Fruit fly (Drosophila melanogaster) whole organism, embryonic: ENCODE data around the gene Caper.

Source experiments
- Atf6 ChIP-seq: fragments of 200-800 bp; sonication (Bioruptor generic); IDR thresholded peaks from 2 replicates; pipeline ENCODE4 v1.3.6; 2022; ENCODE audit warnings: missing biosample characterization, missing genetic modification characterization
- B-H1 ChIP-seq: fragments of 200-800 bp; sonication (Bioruptor generic); IDR thresholded peaks from 3 replicates; pipeline ENCODE4 v1.3.6; 2022; ENCODE audit warnings: missing biosample characterization, missing genetic modification characterization
- CG10366 ChIP-seq: fragments of 200-800 bp; sonication (Bioruptor generic); IDR thresholded peaks from 2 replicates; pipeline ENCODE4 v1.3.6; 2022; ENCODE audit warnings: missing biosample characterization, missing genetic modification characterization
- CG10462 ChIP-seq: fragments of 200-800 bp; sonication (Bioruptor generic); optimal IDR thresholded peaks from 2 replicates; lab custom pipeline; 2016; ENCODE audit warnings: missing biosample characterization, missing genetic modification characterization
- CG11398 ChIP-seq: fragments of 200-800 bp; sonication (Bioruptor generic); optimal IDR thresholded peaks from 2 replicates; lab custom pipeline; 2016; ENCODE audit warnings: missing biosample characterization, missing genetic modification characterization
- CG13296 ChIP-seq: fragments of 200-800 bp; sonication (Bioruptor generic); optimal IDR thresholded peaks from 3 replicates; lab custom pipeline; 2018; ENCODE audit warnings: missing biosample characterization, mild to moderate bottlenecking, missing genetic modification characterization
- CG14860 ChIP-seq: fragments of 200-800 bp; sonication (Bioruptor generic); IDR thresholded peaks from 3 replicates; pipeline ENCODE4 v1.3.6; 2022; ENCODE audit warnings: missing biosample characterization, missing genetic modification characterization; ENCODE audit not compliant: partially characterized antibody
- CG15696 ChIP-seq: fragments of 200-800 bp; sonication (Bioruptor generic); optimal IDR thresholded peaks from 2 replicates; lab custom pipeline; 2019; ENCODE audit warnings: missing biosample characterization, mild to moderate bottlenecking, missing genetic modification characterization, moderate library complexity
- CG17359 ChIP-seq: fragments of 200-800 bp; sonication (Bioruptor generic); optimal IDR thresholded peaks from 3 replicates; lab custom pipeline; 2018; ENCODE audit warnings: missing biosample characterization, mild to moderate bottlenecking, missing genetic modification characterization, moderate library complexity
- CG17361 ChIP-seq: fragments of 200-800 bp; sonication (Bioruptor generic); IDR thresholded peaks from 3 replicates; pipeline ENCODE4 v1.3.6; 2022; ENCODE audit warnings: missing biosample characterization, missing genetic modification characterization
- CG18262 ChIP-seq: fragments of 200-800 bp; optimal IDR thresholded peaks from 3 replicates; lab custom pipeline; 2019; ENCODE audit warnings: missing biosample characterization, mild to moderate bottlenecking, missing genetic modification characterization, moderate library complexity
- CG2678 ChIP-seq: fragments of 200-800 bp; sonication (Bioruptor generic); optimal IDR thresholded peaks from 3 replicates; lab custom pipeline; 2019; ENCODE audit warnings: missing biosample characterization, mild to moderate bottlenecking, missing genetic modification characterization, moderate library complexity
- CG4404 ChIP-seq: fragments of 200-800 bp; sonication (Bioruptor generic); IDR thresholded peaks from 2 replicates; pipeline ENCODE4 v1.3.6; 2022; ENCODE audit warnings: missing biosample characterization, missing genetic modification characterization
- CG5180 ChIP-seq: fragments of 200-800 bp; sonication (Bioruptor generic); optimal IDR thresholded peaks from 3 replicates; lab custom pipeline; 2017; ENCODE audit warnings: missing biosample characterization, missing genetic modification characterization, mild to moderate bottlenecking, moderate library complexity, missing genetic modification reagents
- CG8388 ChIP-seq: fragments of 200-800 bp; sonication (Bioruptor generic); optimal IDR thresholded peaks from 2 replicates; lab custom pipeline; 2019; ENCODE audit warnings: missing biosample characterization, mild to moderate bottlenecking, missing genetic modification characterization, moderate library complexity
- CG9932 ChIP-seq: fragments of 200-800 bp; sonication (Bioruptor generic); IDR thresholded peaks from 2 replicates; pipeline ENCODE4 v1.3.6; 2022; ENCODE audit warnings: missing biosample characterization, missing genetic modification characterization
- CHES-1-like ChIP-seq: fragments of 200-800 bp; sonication (Bioruptor generic); optimal IDR thresholded peaks from 2 replicates; lab custom pipeline; 2016; ENCODE audit warnings: missing biosample characterization, missing genetic modification characterization
- Camta ChIP-seq: fragments of 200-800 bp; sonication (Bioruptor generic); optimal IDR thresholded peaks from 2 replicates; lab custom pipeline; 2016; ENCODE audit warnings: missing biosample characterization, missing genetic modification characterization
- Dad ChIP-seq: fragments of 200-800 bp; sonication (Bioruptor generic); optimal IDR thresholded peaks from 3 replicates; lab custom pipeline; 2016; ENCODE audit warnings: missing biosample characterization, missing genetic modification characterization
- Eip74EF ChIP-seq, 2 experiments: fragments of 200-800 bp in 1 of 2; fragments of >200 bp in 1 of 2; sonication (Bioruptor generic) in 1 of 2; optimal IDR thresholded peaks; 2 replicates each; lab custom pipeline; 2017 to 2019; ENCODE audit warnings: missing biosample characterization in 2 of 2, missing genetic modification characterization in 2 of 2, mild to moderate bottlenecking in 1 of 2, moderate library complexity in 1 of 2
- Gug ChIP-seq: fragments of 200-800 bp; sonication (Bioruptor generic); IDR thresholded peaks from 4 replicates; pipeline ENCODE4 v1.3.6; 2022; ENCODE audit warnings: missing biosample characterization, missing genetic modification characterization
- Hand ChIP-seq: fragments of 200-800 bp; sonication (Bioruptor generic); optimal IDR thresholded peaks from 2 replicates; lab custom pipeline; 2017; ENCODE audit warnings: mild to moderate bottlenecking, missing biosample characterization, missing genetic modification reagents, missing genetic modification characterization
- Hr78 ChIP-seq, 2 experiments: fragments of 200-800 bp in 1 of 2; fragments of >200 bp in 1 of 2; sonication (Bioruptor generic) in 1 of 2; optimal IDR thresholded peaks; 2 replicates each; lab custom pipeline; 2017 to 2019; ENCODE audit warnings: missing biosample characterization in 2 of 2, missing genetic modification characterization in 2 of 2, mild to moderate bottlenecking in 1 of 2, moderate library complexity in 1 of 2
- Lhr ChIP-seq: fragments of 200-800 bp; sonication (Bioruptor generic); optimal IDR thresholded peaks from 3 replicates; lab custom pipeline; 2017; ENCODE audit warnings: mild to moderate bottlenecking, missing biosample characterization, missing genetic modification reagents, missing genetic modification characterization
- NC2β ChIP-seq: fragments of 200-800 bp; sonication (Bioruptor generic); optimal IDR thresholded peaks from 2 replicates; lab custom pipeline; 2016; ENCODE audit warnings: missing biosample characterization, missing genetic modification characterization
- Nf-YC ChIP-seq: fragments of 200-800 bp; optimal IDR thresholded peaks from 3 replicates; lab custom pipeline; 2019; ENCODE audit warnings: missing biosample characterization, mild to moderate bottlenecking, missing genetic modification characterization, moderate library complexity
- Pdp1 ChIP-seq, 2 experiments: fragments of 200-800 bp; sonication (Bioruptor generic); optimal IDR thresholded peaks; 3 replicates each; lab custom pipeline; 2016; ENCODE audit warnings: missing biosample characterization in 2 of 2, missing genetic modification characterization in 2 of 2, mild to moderate bottlenecking in 1 of 2, moderate library complexity in 1 of 2
- Sox102F ChIP-seq: fragments of 200-800 bp; sonication (Bioruptor generic); optimal IDR thresholded peaks from 2 replicates; lab custom pipeline; 2018; ENCODE audit warnings: missing biosample characterization, mild to moderate bottlenecking, missing genetic modification characterization, moderate library complexity
- Usf ChIP-seq: fragments of 200-800 bp; sonication (Bioruptor generic); optimal IDR thresholded peaks from 2 replicates; lab custom pipeline; 2017; ENCODE audit warnings: missing genotype, missing biosample characterization, missing genetic modification characterization
- bsh ChIP-seq, 2 experiments: fragments of 200-800 bp; sonication (Bioruptor generic); optimal IDR thresholded peaks; 2 replicates each; lab custom pipeline; 2017 to 2018; ENCODE audit warnings: mild to moderate bottlenecking in 2 of 2, missing biosample characterization in 2 of 2, missing genetic modification characterization in 2 of 2, moderate library complexity in 1 of 2
- chinmo ChIP-seq: fragments of 200-800 bp; sonication (Bioruptor generic); IDR thresholded peaks from 4 replicates; pipeline ENCODE4 v1.3.6; 2022; ENCODE audit warnings: missing biosample characterization, missing genetic modification characterization; ENCODE audit not compliant: partially characterized antibody
- chn ChIP-seq: fragments of 200-800 bp; sonication (Bioruptor generic); optimal IDR thresholded peaks from 2 replicates; lab custom pipeline; 2016; ENCODE audit warnings: missing biosample characterization, missing genetic modification characterization
- crol ChIP-seq: fragments of 200-800 bp; sonication (Bioruptor generic); IDR thresholded peaks from 2 replicates; pipeline ENCODE4 v1.3.6; 2022; ENCODE audit warnings: missing biosample characterization, missing genetic modification characterization
- cwo ChIP-seq: fragments of 200-800 bp; sonication (Bioruptor generic); optimal IDR thresholded peaks from 3 replicates; lab custom pipeline; 2017; ENCODE audit warnings: missing biosample characterization, missing genetic modification characterization, mild to moderate bottlenecking, moderate library complexity, missing genetic modification reagents
- danr ChIP-seq: fragments of 200-800 bp; sonication (Bioruptor generic); IDR thresholded peaks from 2 replicates; pipeline ENCODE4 v1.3.6; 2022; ENCODE audit warnings: missing biosample characterization, missing genetic modification characterization
- disco-r ChIP-seq: fragments of 200-800 bp; sonication (Bioruptor generic); optimal IDR thresholded peaks from 2 replicates; lab custom pipeline; 2016; ENCODE audit warnings: missing biosample characterization, missing genetic modification characterization
- gsb-n ChIP-seq: fragments of 200-800 bp; sonication (Bioruptor generic); optimal IDR thresholded peaks from 3 replicates; lab custom pipeline; 2018; ENCODE audit warnings: missing biosample characterization, mild to moderate bottlenecking, missing genetic modification characterization
- gt ChIP-seq: fragments of 200-800 bp; sonication (Bioruptor generic); IDR thresholded peaks from 2 replicates; pipeline ENCODE4 v1.3.6; 2022; ENCODE audit warnings: missing biosample characterization, missing genetic modification characterization
- h ChIP-seq: fragments of >200 bp; optimal IDR thresholded peaks from 2 replicates; lab custom pipeline; 2017
- her ChIP-seq: fragments of 200-800 bp; sonication (Bioruptor generic); optimal IDR thresholded peaks from 2 replicates; lab custom pipeline; 2016; ENCODE audit warnings: missing biosample characterization, missing genetic modification characterization
- lola ChIP-seq, 3 experiments: fragments of >200 bp in 2 of 3; fragments of 200-800 bp in 1 of 3; sonication (Bioruptor generic) in 1 of 3; optimal IDR thresholded peaks; 2 replicates each; lab custom pipeline; 2017 to 2019; ENCODE audit warnings: missing biosample characterization in 3 of 3, missing genetic modification characterization in 3 of 3, mild to moderate bottlenecking in 1 of 3, moderate library complexity in 1 of 3
- nerfin-1 ChIP-seq: fragments of 200-800 bp; sonication (Bioruptor generic); optimal IDR thresholded peaks from 3 replicates; lab custom pipeline; 2019; ENCODE audit warnings: missing biosample characterization, mild to moderate bottlenecking, missing genetic modification characterization, moderate library complexity
- odd ChIP-seq: fragments of 200-800 bp; sonication (Bioruptor generic); optimal IDR thresholded peaks from 2 replicates; lab custom pipeline; 2017; ENCODE audit warnings: missing biosample characterization, mild to moderate bottlenecking, missing genetic modification characterization
- scrt ChIP-seq: fragments of 200-800 bp; sonication (Bioruptor generic); optimal IDR thresholded peaks from 2 replicates; lab custom pipeline; 2018; ENCODE audit warnings: missing biosample characterization, mild to moderate bottlenecking, missing genetic modification characterization, moderate library complexity
- tx ChIP-seq: fragments of 200-800 bp; sonication (Bioruptor generic); optimal IDR thresholded peaks from 2 replicates; lab custom pipeline; 2016; ENCODE audit warnings: missing biosample characterization, missing genetic modification characterization
- unc-4 ChIP-seq: fragments of 200-800 bp; sonication (Bioruptor generic); IDR thresholded peaks from 2 replicates; pipeline ENCODE4 v1.3.6; 2022; ENCODE audit warnings: missing biosample characterization, missing genetic modification characterization; ENCODE audit not compliant: partially characterized antibody
- usp ChIP-seq: fragments of >200 bp; optimal IDR thresholded peaks from 2 replicates; lab custom pipeline; 2017; ENCODE audit warnings: missing biosample characterization, missing genetic modification characterization
- zen ChIP-seq: fragments of 200-800 bp; sonication (Bioruptor generic); optimal IDR thresholded peaks from 3 replicates; lab custom pipeline; 2018; ENCODE audit warnings: missing biosample characterization, mild to moderate bottlenecking, missing genetic modification characterization, moderate library complexity

Caper gene

DNA sequence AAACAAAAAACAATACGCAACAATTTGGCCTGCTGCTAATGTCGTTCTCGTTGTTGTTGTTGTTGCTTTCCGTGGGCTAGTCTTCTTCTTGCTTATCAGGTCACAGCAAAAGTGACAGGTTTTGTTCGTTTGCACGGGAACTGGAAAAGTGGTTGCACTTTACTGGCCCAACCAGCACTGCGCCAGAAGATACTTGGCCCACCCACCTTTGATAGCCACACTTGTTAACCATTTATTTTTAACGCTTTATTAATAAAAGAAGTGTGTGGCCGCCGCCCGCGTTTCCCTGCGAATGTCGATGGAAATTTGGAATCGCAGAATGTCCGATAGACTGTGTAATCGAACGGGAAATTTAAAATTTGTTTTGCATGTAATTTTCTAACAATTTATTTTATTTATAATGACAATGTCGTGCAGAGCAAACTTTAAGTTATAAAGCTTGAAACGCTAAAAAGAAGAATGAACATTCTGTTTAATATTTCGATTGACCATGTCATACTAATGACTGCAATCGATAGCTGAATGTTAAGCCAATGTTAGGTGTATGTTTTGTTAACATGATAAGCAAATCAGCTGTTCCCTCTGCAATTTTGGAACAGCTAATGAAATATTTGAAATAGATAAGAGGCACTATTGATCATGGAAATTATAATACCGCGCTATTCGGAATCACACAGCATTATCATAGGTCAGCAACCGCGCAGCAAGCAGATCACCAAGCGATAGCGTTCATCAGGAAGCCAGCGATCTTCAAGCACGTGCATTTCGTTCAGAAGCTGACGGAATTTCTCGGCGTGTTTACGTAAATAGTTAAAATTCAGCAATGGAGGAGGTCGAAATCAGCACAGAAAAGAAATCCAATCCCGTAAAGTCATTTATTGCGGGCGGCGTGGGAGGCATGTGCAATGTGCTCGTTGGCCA lies 5.3 kb upstream of the Caper start, which contains the start of the genes CG31908 and MME1 (continued):
- TF ChIP-seq tx (no peak), CG14860 (GFP tag; lab: Robert Waterston, UW) (peak; percentile 78), Hand (GFP tag; lab: Kevin White, UChicago) (no peak), crol (GFP tag; lab: Robert Waterston, UW) (no peak), CG9932 (no peak), Eip74EF (GFP tag; optimal IDR thresholded peaks at IDR 0.05; lab: Kevin White, UChicago) (no peak), h (lab: Kevin White, UChicago) (no peak), cwo (GFP tag; lab: Kevin White, UChicago) (peak; percentile 67), CG17361 (GFP tag; lab: Robert Waterston, UW) (0 out of 3 replicates have a peak, but pooled peaks have one; percentile 21), lola (GFP tag; optimal IDR thresholded peaks at IDR 0.05; lab: Kevin White, UChicago) (no peak), CG5180 (GFP tag; lab: Kevin White, UChicago) (no peak), CG13296 (GFP tag; lab: Kevin White, UChicago) (no peak), Hr78 (GFP tag; optimal IDR thresholded peaks at IDR 0.05; lab: Kevin White, UChicago) (no peak), Camta (GFP tag; lab: Kevin White, UChicago) (no peak), NC2β (GFP tag; lab: Kevin White, UChicago) (no peak), disco-r (GFP tag; lab: Kevin White, UChicago) (no peak), Nf-YC (tag; lab: Kevin White, UChicago) (peak; percentile 16), scrt (GFP tag; lab: Kevin White, UChicago) (no peak), CG11398 (GFP tag; lab: Kevin White, UChicago) (no peak), CG15696 (tag; lab: Kevin White, UChicago) (no peak), CG8388 (GFP tag; lab: Kevin White, UChicago) (no peak), CG18262 (tag; lab: Kevin White, UChicago) (peak; percentile 3), Pdp1 (GFP tag; optimal IDR thresholded peaks at IDR 0.05; lab: Kevin White, UChicago) (peak in 1 of 2 experiments; percentile 78), unc-4 (GFP tag; lab: Robert Waterston, UW) (peak; percentile 77), gsb-n (peak; percentile 17), gt (no peak), Gug (GFP tag; lab: Robert Waterston, UW) (no peak), Usf (GFP tag; lab: Kevin White, UChicago) (no peak), Sox102F (GFP tag; lab: Kevin White, UChicago) (no peak), her (peak; percentile 4), chinmo (GFP tag; lab: Robert Waterston, UW) (0 out of 4 replicates have a peak, but pooled peaks have one; percentile 52), Lhr (GFP tag; lab: Kevin White, UChicago) (no peak), zen (tag; lab: Kevin White, UChicago) (peak; percentile 62), CG4404 (GFP tag; lab: Robert Waterston, UW) (no peak), Atf6 (no peak), usp (no peak), CHES-1-like (peak; percentile 10), danr (GFP tag; lab: Robert Waterston, UW) (no peak), nerfin-1 (tag; lab: Kevin White, UChicago) (peak; percentile 53), chn (GFP tag; lab: Kevin White, UChicago) (peak; percentile 23), CG17359 (no peak), CG10366 (GFP tag; lab: Robert Waterston, UW) (no peak), bsh (GFP tag; optimal IDR thresholded peaks at IDR 0.05; lab: Kevin White, UChicago) (no peak), B-H1 (GFP tag; lab: Robert Waterston, UW) (no peak), Dad (peak; percentile 6), CG2678 (tag; lab: Kevin White, UChicago) (no peak), odd (GFP tag; lab: Kevin White, UChicago) (no peak), CG10462 (GFP tag; lab: Kevin White, UChicago) (no peak)
